Fruit fly (Drosophila melanogaster): Measurements from ENCODE around the gene CG15200.

The CG15200 gene

dm6 chrX:11203104-11203503, 20.4 kb downstream of the CG15200 start:
- TF ChIP-seq psq (optimal IDR thresholded peaks at IDR 0.05) (no peak), usp (GFP tag; optimal IDR thresholded peaks at IDR 0.05) (no peak), Dll (optimal IDR thresholded peaks at IDR 0.05) (no peak), CG8478 (optimal IDR thresholded peaks at IDR 0.05) (no peak), pan (optimal IDR thresholded peaks at IDR 0.05) (no peak), EcR (GFP tag; optimal IDR thresholded peaks at IDR 0.05) (no peak)

All from whole organism.